Worm (Caenorhabditis elegans) whole organism, young adult: ENCODE data around the gene C53C11.1.

Experiments used
- B0019.2 ChIP-seq: fragments of 200-800 bp; sonication (Bioruptor generic); conservative IDR thresholded peaks from 2 replicates; pipeline ENCODE4 v1.3.6; 2022; ENCODE audit warnings: missing genetic modification reagents, missing genetic modification characterization, missing compliant biosample characterization
- B0035.1 ChIP-seq: sonication (generic microtip); optimal IDR thresholded peaks from 2 replicates; lab custom pipeline; 2016; ENCODE audit warnings: missing genetic modification characterization, mild to moderate bottlenecking, missing compliant biosample characterization, missing genotype, missing genetic modification reagents
- F37B4.10 ChIP-seq: fragments of 200-800 bp; sonication (Bioruptor generic); IDR thresholded peaks from 2 replicates; pipeline ENCODE4 v1.3.6; 2022; ENCODE audit warnings: missing genetic modification characterization, missing compliant biosample characterization
- K12H6.12 ChIP-seq: fragments of 200-800 bp; sonication (Bioruptor generic); optimal IDR thresholded peaks from 2 replicates; lab custom pipeline; 2018; ENCODE audit warnings: mild to moderate bottlenecking, missing genetic modification characterization, missing compliant biosample characterization
- Y53F4B.3 ChIP-seq: fragments of 200-800 bp; sonication (Bioruptor generic); IDR thresholded peaks from 2 replicates; pipeline ENCODE4 v1.3.6; 2022; ENCODE audit warnings: missing genetic modification reagents, missing genetic modification characterization, missing compliant biosample characterization
- aptf-3 ChIP-seq: fragments of 200-800 bp; sonication (Bioruptor generic); IDR thresholded peaks from 2 replicates; pipeline ENCODE4 v1.3.6; 2022; ENCODE audit warnings: missing genetic modification characterization, missing compliant biosample characterization
- athp-1 ChIP-seq: sonication (generic microtip); optimal IDR thresholded peaks from 2 replicates; lab custom pipeline; 2017; ENCODE audit warnings: mild to moderate bottlenecking, missing genetic modification characterization, missing compliant biosample characterization
- bed-1 ChIP-seq: fragments of 200-800 bp; sonication (Bioruptor generic); IDR thresholded peaks from 2 replicates; pipeline ENCODE4 v1.3.6; 2022; ENCODE audit warnings: missing genetic modification reagents, missing genetic modification characterization, missing compliant biosample characterization
- cebp-2 ChIP-seq: fragments of 200-800 bp; sonication (Bioruptor generic); IDR thresholded peaks from 2 replicates; pipeline ENCODE4 v1.3.6; 2022; ENCODE audit warnings: missing genetic modification characterization, missing compliant biosample characterization
- ceh-27 ChIP-seq: fragments of 200-800 bp; sonication (Bioruptor generic); optimal IDR thresholded peaks from 2 replicates; lab custom pipeline; 2018; ENCODE audit warnings: mild to moderate bottlenecking, missing genetic modification characterization, moderate library complexity, missing compliant biosample characterization
- chd-7 ChIP-seq: sonication (generic microtip); optimal IDR thresholded peaks from 2 replicates; lab custom pipeline; 2016; ENCODE audit warnings: mild to moderate bottlenecking, missing genetic modification characterization, moderate library complexity, missing compliant biosample characterization
- dox-1 ChIP-seq: fragments of 200-800 bp; sonication (Bioruptor generic); IDR thresholded peaks from 2 replicates; pipeline ENCODE4 v1.3.6; 2022; ENCODE audit warnings: missing genetic modification reagents, missing genetic modification characterization, missing compliant biosample characterization
- egl-18 ChIP-seq: fragments of 200-800 bp; sonication (Bioruptor generic); IDR thresholded peaks from 2 replicates; pipeline ENCODE4 v1.3.6; 2022; ENCODE audit warnings: missing genetic modification reagents, missing genetic modification characterization, missing compliant biosample characterization
- egrh-3 ChIP-seq: fragments of 200-800 bp; sonication (Bioruptor generic); IDR thresholded peaks from 2 replicates; pipeline ENCODE4 v1.3.6; 2022; ENCODE audit warnings: missing genetic modification reagents, missing genetic modification characterization, missing compliant biosample characterization
- ekl-4 ChIP-seq: fragments of 200-800 bp; sonication (Bioruptor generic); IDR thresholded peaks from 2 replicates; pipeline ENCODE4 v1.3.6; 2022; ENCODE audit warnings: missing genetic modification reagents, missing genetic modification characterization, missing compliant biosample characterization
- hrde-1 ChIP-seq: sonication (generic microtip); optimal IDR thresholded peaks from 2 replicates; lab custom pipeline; 2016; ENCODE audit warnings: missing genetic modification characterization, mild to moderate bottlenecking, missing compliant biosample characterization, moderate library complexity, missing genotype, missing genetic modification reagents, borderline replicate concordance
- lag-1 ChIP-seq: fragments of 200-800 bp; sonication (Bioruptor generic); IDR thresholded peaks from 2 replicates; pipeline ENCODE4 v1.3.6; 2022; ENCODE audit warnings: missing genetic modification reagents, missing genetic modification characterization, missing compliant biosample characterization
- lin-26 ChIP-seq: fragments of 200-800 bp; sonication (Bioruptor generic); IDR thresholded peaks from 2 replicates; pipeline ENCODE4 v1.3.6; 2022; ENCODE audit warnings: missing genetic modification reagents, missing genetic modification characterization, missing compliant biosample characterization
- lin-35 ChIP-seq, 3 experiments: fragments of 150-350 bp in 2 of 3; sonication (generic microtip) in 1 of 3; optimal IDR thresholded peaks; 2 replicates each; lab custom pipeline; 2014 to 2018; ENCODE audit warnings: missing biosample characterization in 3 of 3, missing genetic modification characterization in 3 of 3, missing genetic modification reagents in 3 of 3
- lin-54 ChIP-seq: fragments of 200-800 bp; sonication (Bioruptor generic); optimal IDR thresholded peaks from 2 replicates; lab custom pipeline; 2018; ENCODE audit warnings: mild to moderate bottlenecking, missing genetic modification characterization, missing compliant biosample characterization
- lir-1 ChIP-seq: fragments of 200-800 bp; sonication (Bioruptor generic); conservative IDR thresholded peaks from 2 replicates; pipeline ENCODE4 v1.3.6; 2022; ENCODE audit warnings: missing genetic modification reagents, missing genetic modification characterization, missing compliant biosample characterization
- madf-10 ChIP-seq: sonication (generic microtip); optimal IDR thresholded peaks from 2 replicates; lab custom pipeline; 2016; ENCODE audit warnings: mild to moderate bottlenecking, missing genetic modification characterization, missing compliant biosample characterization
- madf-8 ChIP-seq: fragments of 200-800 bp; sonication (Bioruptor generic); conservative IDR thresholded peaks from 2 replicates; pipeline ENCODE4 v1.3.6; 2022; ENCODE audit warnings: missing genetic modification reagents, missing genetic modification characterization, missing compliant biosample characterization
- mcd-1 ChIP-seq: fragments of 200-800 bp; sonication (Bioruptor generic); IDR thresholded peaks from 2 replicates; pipeline ENCODE4 v1.3.6; 2022; ENCODE audit warnings: missing genetic modification reagents, missing genetic modification characterization, missing compliant biosample characterization
- nfya-1 ChIP-seq: sonication (generic microtip); optimal IDR thresholded peaks from 2 replicates; lab custom pipeline; 2017; ENCODE audit warnings: antibody characterized with exemption, missing compliant biosample characterization, missing genetic modification characterization, borderline replicate concordance; ENCODE audit not compliant: insufficient read depth
- nhr-179 ChIP-seq: sonication (generic microtip); optimal IDR thresholded peaks from 2 replicates; lab custom pipeline; 2016; ENCODE audit warnings: mild to moderate bottlenecking, missing genetic modification characterization, missing compliant biosample characterization
- nhr-80 ChIP-seq: sonication (generic microtip); optimal IDR thresholded peaks from 2 replicates; lab custom pipeline; 2016; ENCODE audit warnings: missing genetic modification characterization, missing compliant biosample characterization
- nhr-90 ChIP-seq: sonication (generic microtip); optimal IDR thresholded peaks from 2 replicates; lab custom pipeline; 2016; ENCODE audit warnings: missing genotype, mild to moderate bottlenecking, missing genetic modification characterization, missing compliant biosample characterization
- repo-1 ChIP-seq: sonication (generic microtip); optimal IDR thresholded peaks from 2 replicates; lab custom pipeline; 2017; ENCODE audit warnings: mild to moderate bottlenecking, missing genetic modification characterization, missing compliant biosample characterization
- sptf-2 ChIP-seq: fragments of 200-800 bp; sonication (Bioruptor generic); optimal IDR thresholded peaks from 2 replicates; lab custom pipeline; 2018; ENCODE audit warnings: mild to moderate bottlenecking, missing genetic modification characterization, missing compliant biosample characterization
- tbx-9 ChIP-seq: sonication (generic microtip); optimal IDR thresholded peaks from 2 replicates; lab custom pipeline; 2016; ENCODE audit warnings: borderline replicate concordance, missing genetic modification characterization, inconsistent platforms, missing compliant biosample characterization
- xnd-1 ChIP-seq: sonication (generic microtip); optimal IDR thresholded peaks from 2 replicates; lab custom pipeline; 2016; ENCODE audit warnings: missing genotype, missing genetic modification reagents, missing genetic modification characterization, missing compliant biosample characterization
- ztf-26 ChIP-seq: sonication (generic microtip); optimal IDR thresholded peaks from 2 replicates; lab custom pipeline; 2017; ENCODE audit warnings: missing genetic modification characterization, missing compliant biosample characterization

C53C11.1 gene

DNA sequence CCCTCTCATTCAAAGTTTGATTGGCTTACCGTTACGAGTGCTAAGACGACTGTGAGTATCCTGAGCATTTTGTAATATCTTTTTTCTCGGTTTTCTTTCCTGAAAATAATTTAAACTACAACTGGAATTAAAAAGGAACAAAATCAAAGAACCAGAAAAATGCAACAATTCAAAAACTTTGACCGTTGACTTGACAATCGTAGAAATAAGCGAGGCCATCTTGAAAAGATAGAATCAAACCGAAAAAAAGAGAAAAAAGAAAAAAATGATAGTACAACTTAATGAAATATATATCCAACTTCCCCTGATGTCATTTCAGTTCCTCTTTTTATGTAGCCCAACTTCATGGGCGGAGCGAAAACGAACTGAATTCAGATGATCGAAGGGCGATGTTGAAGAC is 34.0 kb downstream of the C53C11.1 start, which contains the start of gene F10D7.3:
Gene F10D7.3 (minus strand): TSS at position 101 of the 400 bp plus-strand sequence.
- no peak for TF ChIP-seq Y53F4B.3
- no peak for TF ChIP-seq ztf-26
- no peak for TF ChIP-seq tbx-9 (tag; lab: Kevin White, UChicago)
- TF ChIP-seq madf-8 (GFP tag; lab: Robert Waterston, UW), result no peak
- no peak for TF ChIP-seq ekl-4 (GFP tag; lab: Robert Waterston, UW)
- no peak for TF ChIP-seq nhr-90 (tag; lab: Kevin White, UChicago)
- TF ChIP-seq xnd-1 (tag; lab: Kevin White, UChicago), result no peak
- no peak for TF ChIP-seq madf-10 (tag; lab: Kevin White, UChicago)
- no peak for TF ChIP-seq dox-1 (GFP tag; lab: Robert Waterston, UW)
- no peak for TF ChIP-seq nhr-179 (tag; lab: Kevin White, UChicago)

DNA sequence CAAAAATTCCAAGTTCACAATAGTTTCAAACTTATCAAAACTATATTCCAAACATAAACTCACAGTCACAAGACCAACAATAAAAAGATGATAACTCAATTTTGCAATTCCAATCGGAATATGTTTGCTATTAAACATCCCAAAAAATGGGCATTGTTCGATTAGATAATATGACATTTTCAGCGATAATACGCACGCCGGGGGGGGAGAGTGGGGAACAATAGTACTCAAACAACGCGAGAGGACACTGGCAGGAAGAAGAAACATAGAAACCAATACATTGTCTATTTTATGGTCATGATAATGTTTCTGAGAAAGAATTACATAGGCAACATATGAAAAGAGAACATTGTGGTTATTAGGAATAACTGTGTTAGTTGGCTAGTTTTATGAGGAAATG is 35.3 kb downstream of the C53C11.1 start:
- TF ChIP-seq nhr-80 (tag; lab: Kevin White, UChicago) (peak; percentile 21), lin-35 (GFP tag; optimal IDR thresholded peaks at IDR 0.05; lab: Kevin White, UChicago) (no peak)

DNA sequence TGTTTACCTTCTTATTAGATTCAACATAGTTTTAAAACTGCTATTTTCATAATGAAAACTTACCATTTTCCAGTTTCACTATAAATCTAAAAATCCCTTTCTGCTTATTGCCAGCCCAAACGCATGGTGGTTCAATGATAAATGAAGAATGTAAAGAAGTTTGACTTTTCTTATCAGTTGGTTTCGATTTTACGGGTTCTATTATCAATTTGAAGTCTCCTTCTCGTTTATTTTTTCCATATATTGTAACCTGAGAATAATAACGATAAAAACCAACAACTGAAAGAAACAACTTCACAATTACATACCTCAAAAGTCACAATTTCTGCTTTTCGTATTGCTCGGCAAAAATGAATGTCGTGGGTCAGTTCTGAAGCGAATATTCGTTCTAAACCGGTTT is 38.4 kb downstream of the C53C11.1 start:
- TF ChIP-seq hrde-1 (tag; lab: Kevin White, UChicago), result no peak
- TF ChIP-seq nhr-179 (tag; lab: Kevin White, UChicago), result no peak
- peak; percentile 7 for TF ChIP-seq nhr-80 (tag; lab: Kevin White, UChicago)
- no peak for TF ChIP-seq Y53F4B.3
- TF ChIP-seq, all 124 proteins: peak for 1

DNA sequence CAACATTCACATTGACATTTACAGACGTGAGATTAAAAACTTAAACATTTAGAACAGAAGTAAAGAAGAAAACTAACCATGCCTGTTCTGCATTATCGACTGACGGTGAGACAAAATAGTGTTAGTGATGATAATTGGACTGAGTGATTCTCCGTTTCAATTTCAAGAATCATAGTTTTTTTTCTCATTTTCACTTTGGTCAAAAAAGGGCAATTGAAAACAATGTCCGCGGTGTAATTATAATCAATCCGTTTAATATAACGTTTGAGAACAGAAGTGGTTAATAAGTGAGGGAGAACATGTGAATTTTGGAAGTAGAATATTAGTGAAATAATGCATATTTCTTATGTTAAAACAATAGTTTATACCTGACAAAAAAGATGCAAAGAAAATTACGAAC is 39.1 kb downstream of the C53C11.1 start, which contains the start of gene F10D7.10:
Gene F10D7.10 (minus strand): TSS at position 101 of the 400 bp plus-strand sequence.
- TF ChIP-seq nfya-1 (tag; lab: Kevin White, UChicago) (no peak), repo-1 (no peak), B0035.1 (tag; lab: Kevin White, UChicago) (no peak), lin-54 (GFP tag; lab: Kevin White, UChicago) (no peak), lag-1 (GFP tag; lab: Robert Waterston, UW) (no peak), bed-1 (GFP tag; lab: Robert Waterston, UW) (no peak), chd-7 (tag; lab: Kevin White, UChicago) (no peak), lir-1 (GFP tag; lab: Robert Waterston, UW) (no peak), cebp-2 (no peak), egl-18 (no peak), ceh-27 (GFP tag; lab: Kevin White, UChicago) (no peak), madf-8 (GFP tag; lab: Robert Waterston, UW) (no peak), egrh-3 (no peak), sptf-2 (no peak), mcd-1 (GFP tag; lab: Robert Waterston, UW) (no peak), K12H6.12 (tag; lab: Kevin White, UChicago) (no peak), B0019.2 (no peak)

DNA sequence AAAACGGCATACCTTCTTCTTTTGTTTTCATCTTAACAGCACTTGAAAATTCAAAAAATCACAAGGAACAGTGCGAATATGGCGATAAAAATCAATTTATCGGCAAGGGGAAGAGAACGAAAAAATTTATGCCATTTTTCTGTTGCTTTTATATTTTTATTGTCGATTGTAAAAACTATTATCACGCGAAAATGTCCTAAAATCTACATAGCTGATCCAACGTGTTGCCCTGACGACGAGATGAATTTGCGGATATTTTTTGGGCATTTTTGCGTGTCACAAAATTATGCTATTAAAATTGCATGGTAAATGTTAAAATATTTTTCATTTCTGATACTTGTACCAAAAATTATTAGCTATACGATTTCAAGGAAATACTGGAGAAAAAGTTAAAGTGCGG is 41.4 kb downstream of the C53C11.1 start, which contains the start of gene F10D7.4:
Gene F10D7.4 (minus strand): TSS at position 101 of the 400 bp plus-strand sequence.
- TF ChIP-seq athp-1 (tag; lab: Kevin White, UChicago), result no peak
- no peak for TF ChIP-seq F37B4.10 (GFP tag; lab: Robert Waterston, UW)
- TF ChIP-seq lin-26, result no peak
- TF ChIP-seq aptf-3 (GFP tag; lab: Robert Waterston, UW), result no peak
